Fruit fly (Drosophila melanogaster) whole organism, embryonic: ENCODE measurements around the gene QIL1.

Source experiments
- Awh ChIP-seq: fragments of 200-800 bp; sonication (Bioruptor generic); IDR thresholded peaks from 2 replicates; pipeline ENCODE4, ENCODE4 v1.3.6; 2022; ENCODE audit warnings: missing biosample characterization, missing genetic modification characterization
- Bdp1 ChIP-seq: fragments of 200-800 bp; sonication (Bioruptor generic); optimal IDR thresholded peaks from 3 replicates; lab custom pipeline; 2016; ENCODE audit warnings: missing biosample characterization, missing genetic modification characterization
- BtbVII ChIP-seq: fragments of 200-800 bp; sonication (Bioruptor generic); optimal IDR thresholded peaks from 3 replicates; lab custom pipeline; 2017; ENCODE audit warnings: missing biosample characterization, mild to moderate bottlenecking, missing genetic modification characterization
- CG10565 ChIP-seq: fragments of 200-800 bp; sonication (Bioruptor generic); optimal IDR thresholded peaks from 3 replicates; lab custom pipeline; 2016; ENCODE audit warnings: missing biosample characterization, mild to moderate bottlenecking, missing genetic modification characterization
- CG11398 ChIP-seq: fragments of 200-800 bp; sonication (Bioruptor generic); optimal IDR thresholded peaks from 2 replicates; lab custom pipeline; 2016; ENCODE audit warnings: missing biosample characterization, missing genetic modification characterization
- CG12155 ChIP-seq: fragments of 200-800 bp; sonication (Bioruptor generic); optimal IDR thresholded peaks from 3 replicates; lab custom pipeline; 2016; ENCODE audit warnings: missing biosample characterization, missing genetic modification characterization
- CG12299 ChIP-seq: fragments of 200-800 bp; sonication (Bioruptor generic); optimal IDR thresholded peaks from 2 replicates; lab custom pipeline; 2018; ENCODE audit warnings: missing biosample characterization, mild to moderate bottlenecking, missing genetic modification characterization
- CG12744 ChIP-seq: fragments of 200-800 bp; sonication (Bioruptor generic); optimal IDR thresholded peaks from 2 replicates; lab custom pipeline; 2016; ENCODE audit warnings: missing biosample characterization, missing genetic modification characterization
- CG15073 ChIP-seq: fragments of 200-800 bp; sonication (Bioruptor generic); optimal IDR thresholded peaks from 2 replicates; lab custom pipeline; 2016; ENCODE audit warnings: missing biosample characterization, missing genetic modification characterization
- CG1647 ChIP-seq: fragments of 200-800 bp; sonication (Bioruptor generic); optimal IDR thresholded peaks from 3 replicates; lab custom pipeline; 2016; ENCODE audit warnings: missing biosample characterization, missing genetic modification characterization
- CG17829 ChIP-seq: fragments of 200-800 bp; optimal IDR thresholded peaks from 2 replicates; lab custom pipeline; 2019; ENCODE audit warnings: missing biosample characterization, mild to moderate bottlenecking, missing genetic modification characterization, moderate library complexity
- CG18262 ChIP-seq: fragments of 200-800 bp; optimal IDR thresholded peaks from 3 replicates; lab custom pipeline; 2019; ENCODE audit warnings: missing biosample characterization, mild to moderate bottlenecking, missing genetic modification characterization, moderate library complexity
- CG3838 ChIP-seq: fragments of 200-800 bp; sonication (Bioruptor generic); optimal IDR thresholded peaks from 3 replicates; lab custom pipeline; 2016; ENCODE audit warnings: missing biosample characterization, missing genetic modification characterization
- CG4820 ChIP-seq: fragments of 200-800 bp; sonication (Bioruptor generic); optimal IDR thresholded peaks from 3 replicates; lab custom pipeline; 2016; ENCODE audit warnings: missing biosample characterization, missing genetic modification characterization
- CG6689 ChIP-seq: fragments of 200-800 bp; sonication (Bioruptor generic); IDR thresholded peaks from 2 replicates; pipeline ENCODE4 v1.3.6; 2022; ENCODE audit warnings: missing biosample characterization, missing genetic modification characterization
- CG6854 ChIP-seq: fragments of 200-800 bp; sonication (Bioruptor generic); optimal IDR thresholded peaks from 3 replicates; lab custom pipeline; 2017; ENCODE audit warnings: missing biosample characterization, mild to moderate bottlenecking, missing genetic modification characterization
- CG7839 ChIP-seq: fragments of 200-800 bp; sonication (Bioruptor generic); optimal IDR thresholded peaks from 3 replicates; lab custom pipeline; 2018; ENCODE audit warnings: missing biosample characterization, mild to moderate bottlenecking, missing genetic modification characterization, moderate library complexity
- CG9727 ChIP-seq: fragments of 200-800 bp; sonication (Bioruptor generic); optimal IDR thresholded peaks from 3 replicates; lab custom pipeline; 2017; ENCODE audit warnings: missing biosample characterization, mild to moderate bottlenecking, missing genetic modification characterization
- Camta ChIP-seq: fragments of 200-800 bp; sonication (Bioruptor generic); optimal IDR thresholded peaks from 2 replicates; lab custom pipeline; 2016; ENCODE audit warnings: missing biosample characterization, missing genetic modification characterization
- CrebB ChIP-seq: fragments of 200-800 bp; sonication (Bioruptor generic); optimal IDR thresholded peaks from 3 replicates; lab custom pipeline; 2018; ENCODE audit warnings: missing biosample characterization, mild to moderate bottlenecking, missing genetic modification characterization
- D19B ChIP-seq: fragments of 200-800 bp; sonication (Bioruptor generic); optimal IDR thresholded peaks from 2 replicates; lab custom pipeline; 2017; ENCODE audit warnings: missing biosample characterization, mild to moderate bottlenecking, missing genetic modification characterization
- HLH3B ChIP-seq: fragments of 200-800 bp; sonication (Bioruptor generic); IDR thresholded peaks from 2 replicates; pipeline ENCODE4 v1.3.6; 2022; ENCODE audit warnings: missing biosample characterization, missing genetic modification characterization
- Hr3 ChIP-seq: fragments of 200-800 bp; sonication (Bioruptor generic); optimal IDR thresholded peaks from 3 replicates; lab custom pipeline; 2016; ENCODE audit warnings: missing biosample characterization, missing genetic modification characterization
- Kr ChIP-seq: fragments of 200-800 bp; sonication (Bioruptor generic); optimal IDR thresholded peaks from 2 replicates; lab custom pipeline; 2017; ENCODE audit warnings: missing biosample characterization, mild to moderate bottlenecking, missing genetic modification characterization
- Oli ChIP-seq: fragments of 200-800 bp; sonication (Bioruptor generic); optimal IDR thresholded peaks from 2 replicates; lab custom pipeline; 2018; ENCODE audit warnings: missing biosample characterization, mild to moderate bottlenecking, missing genetic modification characterization, moderate library complexity
- Pdp1 ChIP-seq, 2 experiments: fragments of 200-800 bp; sonication (Bioruptor generic); optimal IDR thresholded peaks; 3 replicates each; lab custom pipeline; 2016; ENCODE audit warnings: missing biosample characterization in 2 of 2, missing genetic modification characterization in 2 of 2, mild to moderate bottlenecking in 1 of 2, moderate library complexity in 1 of 2
- amos ChIP-seq: fragments of 200-800 bp; sonication (Bioruptor generic); IDR thresholded peaks from 2 replicates; pipeline ENCODE4 v1.3.6; 2022; ENCODE audit warnings: missing biosample characterization, missing genetic modification characterization; ENCODE audit not compliant: partially characterized antibody
- bsh ChIP-seq, 2 experiments: fragments of 200-800 bp; sonication (Bioruptor generic); optimal IDR thresholded peaks; 2 replicates each; lab custom pipeline; 2017 to 2018; ENCODE audit warnings: mild to moderate bottlenecking in 2 of 2, missing biosample characterization in 2 of 2, missing genetic modification characterization in 2 of 2, moderate library complexity in 1 of 2
- chm ChIP-seq: fragments of 200-800 bp; sonication (Bioruptor generic); IDR thresholded peaks from 2 replicates; pipeline ENCODE4 v1.3.6; 2022; ENCODE audit warnings: missing biosample characterization, missing genetic modification characterization
- ci ChIP-seq: fragments of 200-800 bp; sonication (Bioruptor generic); IDR thresholded peaks from 3 replicates; pipeline ENCODE4 v1.3.6; 2022; ENCODE audit warnings: missing biosample characterization, missing genetic modification characterization
- croc ChIP-seq: fragments of 200-800 bp; sonication (Bioruptor generic); conservative IDR thresholded peaks from 3 replicates; pipeline ENCODE4 v1.3.6; 2022; ENCODE audit warnings: missing biosample characterization, missing genetic modification characterization
- dan ChIP-seq: fragments of 200-800 bp; sonication (Bioruptor generic); IDR thresholded peaks from 2 replicates; pipeline ENCODE4 v1.3.6; 2022; ENCODE audit warnings: missing biosample characterization, missing genetic modification characterization
- dmrt11E ChIP-seq: fragments of 200-800 bp; sonication (Bioruptor generic); optimal IDR thresholded peaks from 3 replicates; lab custom pipeline; 2018; ENCODE audit warnings: missing biosample characterization, mild to moderate bottlenecking, missing genetic modification characterization, moderate library complexity
- fru ChIP-seq: fragments of >200 bp; optimal IDR thresholded peaks from 2 replicates; lab custom pipeline; 2017
- hb ChIP-seq: fragments of 200-800 bp; sonication (Bioruptor generic); IDR thresholded peaks from 3 replicates; pipeline ENCODE4 v1.3.6; 2022; ENCODE audit warnings: missing biosample characterization, missing genetic modification characterization; ENCODE audit not compliant: partially characterized antibody
- lab ChIP-seq: fragments of 200-800 bp; sonication (Bioruptor generic); optimal IDR thresholded peaks from 3 replicates; lab custom pipeline; 2017; ENCODE audit warnings: missing biosample characterization, missing genetic modification characterization, mild to moderate bottlenecking, moderate library complexity, missing genetic modification reagents
- lov ChIP-seq, 2 experiments: fragments of 200-800 bp in 1 of 2; fragments of >200 bp in 1 of 2; sonication (Bioruptor generic) in 1 of 2; IDR thresholded peaks in 1 of 2; optimal IDR thresholded peaks in 1 of 2; 2 replicates in 1 of 2; 3 replicates in 1 of 2; pipeline versions ENCODE4 v1.3.6 to Lab custom; 2017 to 2022; ENCODE audit warnings: missing biosample characterization in 1 of 2, missing genetic modification characterization in 1 of 2
- mld ChIP-seq: fragments of 200-800 bp; sonication (Bioruptor generic); IDR thresholded peaks from 3 replicates; pipeline ENCODE4 v1.3.6; 2022; ENCODE audit warnings: missing biosample characterization, missing genetic modification characterization; ENCODE audit not compliant: partially characterized antibody
- onecut ChIP-seq: fragments of 200-800 bp; sonication (Bioruptor generic); IDR thresholded peaks from 2 replicates; pipeline ENCODE4 v1.3.6; 2022; ENCODE audit warnings: missing biosample characterization, missing genetic modification characterization
- org-1 ChIP-seq: fragments of 200-800 bp; sonication (Bioruptor generic); optimal IDR thresholded peaks from 2 replicates; lab custom pipeline; 2017; ENCODE audit warnings: missing biosample characterization, missing genetic modification characterization
- phol ChIP-seq: fragments of 200-800 bp; sonication (Bioruptor generic); optimal IDR thresholded peaks from 3 replicates; lab custom pipeline; 2018; ENCODE audit warnings: missing biosample characterization, mild to moderate bottlenecking, missing genetic modification characterization, moderate library complexity
- repo ChIP-seq: fragments of 200-800 bp; sonication (Bioruptor generic); optimal IDR thresholded peaks from 2 replicates; lab custom pipeline; 2016; ENCODE audit warnings: missing biosample characterization, missing genetic modification characterization
- salm ChIP-seq: fragments of 200-800 bp; sonication (Bioruptor generic); optimal IDR thresholded peaks from 2 replicates; lab custom pipeline; 2018; ENCODE audit warnings: missing biosample characterization, mild to moderate bottlenecking, missing genetic modification characterization
- seq ChIP-seq: fragments of 200-800 bp; sonication (Bioruptor generic); IDR thresholded peaks from 2 replicates; pipeline ENCODE4 v1.3.6; 2022; ENCODE audit warnings: missing biosample characterization, missing genetic modification characterization
- sqz ChIP-seq: fragments of 200-800 bp; sonication (Bioruptor generic); optimal IDR thresholded peaks from 3 replicates; lab custom pipeline; 2018; ENCODE audit warnings: missing biosample characterization, mild to moderate bottlenecking, missing genetic modification characterization
- ssp ChIP-seq: fragments of 200-800 bp; sonication (Bioruptor generic); IDR thresholded peaks from 2 replicates; pipeline ENCODE4 v1.3.6; 2022; ENCODE audit warnings: missing biosample characterization, missing genetic modification characterization
- stc ChIP-seq: fragments of 200-800 bp; sonication (Bioruptor generic); IDR thresholded peaks from 2 replicates; pipeline ENCODE4 v1.3.6; 2022; ENCODE audit warnings: missing biosample characterization, missing genetic modification characterization
- wdn ChIP-seq: fragments of 200-800 bp; sonication (Bioruptor generic); IDR thresholded peaks from 2 replicates; pipeline ENCODE4 v1.3.6; 2022; ENCODE audit warnings: missing biosample characterization, missing genetic modification characterization
- wor ChIP-seq: fragments of 200-800 bp; sonication (Bioruptor generic); IDR thresholded peaks from 2 replicates; pipeline ENCODE4 v1.3.6; 2022; ENCODE audit warnings: missing biosample characterization, missing genetic modification characterization

Gene QIL1

DNA sequence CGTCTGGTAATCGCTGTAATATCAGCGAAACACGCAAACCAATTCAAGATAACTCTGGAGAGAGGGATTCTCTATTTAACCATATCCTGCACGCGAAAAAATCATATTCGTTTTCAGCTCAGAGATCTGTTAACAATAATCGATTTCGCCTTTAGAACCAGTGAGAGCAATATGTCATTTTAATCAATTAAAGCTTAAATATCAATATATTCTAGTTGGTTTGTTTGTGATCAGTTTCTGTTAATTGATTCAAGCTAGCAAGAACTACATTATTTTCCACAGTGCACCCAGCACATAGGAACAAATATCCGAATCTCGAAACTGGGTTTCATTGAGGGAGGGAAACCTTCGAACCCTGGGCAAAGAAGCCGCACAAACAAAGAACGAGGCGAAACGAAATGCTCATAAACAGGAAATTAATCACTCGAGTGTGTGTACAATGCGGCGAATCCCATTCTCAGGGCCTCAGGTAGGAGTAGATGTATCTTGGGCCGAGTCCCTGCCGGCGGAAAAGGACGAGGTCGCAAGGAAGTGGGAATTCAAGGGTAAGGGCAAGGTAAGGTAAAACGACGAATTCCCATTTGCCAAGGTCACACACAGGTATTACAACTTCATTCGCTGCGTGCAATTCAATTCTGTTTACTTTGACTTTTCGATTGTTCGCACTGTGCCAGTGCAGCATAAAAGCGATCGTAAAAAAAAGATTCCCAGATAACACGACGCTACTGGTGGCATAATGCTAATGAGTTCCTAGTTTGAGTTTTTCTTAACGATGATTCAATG lies 49.6 kb upstream of the QIL1 start (continued):
- no peak for TF ChIP-seq hb (GFP tag; lab: Robert Waterston, UW)
- no peak for TF ChIP-seq Camta (GFP tag; lab: Kevin White, UChicago)
- TF ChIP-seq repo = no peak
- TF ChIP-seq mld (GFP tag; lab: Robert Waterston, UW) = no peak
- no peak for TF ChIP-seq ssp
- no peak for TF ChIP-seq wdn (GFP tag; lab: Robert Waterston, UW)
- no peak for TF ChIP-seq BtbVII (GFP tag; lab: Kevin White, UChicago)
- TF ChIP-seq Pdp1 (GFP tag; optimal IDR thresholded peaks at IDR 0.05; lab: Kevin White, UChicago) = peak; percentile 23 to 49
- TF ChIP-seq CG1647 (GFP tag; lab: Kevin White, UChicago) = no peak
- TF ChIP-seq CG15073 (GFP tag; lab: Kevin White, UChicago) = no peak
- no peak for TF ChIP-seq amos (GFP tag; lab: Robert Waterston, UW)
- no peak for TF ChIP-seq salm (tag; lab: Kevin White, UChicago)
- TF ChIP-seq stc (GFP tag; lab: Robert Waterston, UW) = no peak
- no peak for TF ChIP-seq sqz (GFP tag; lab: Kevin White, UChicago)
- TF ChIP-seq bsh (GFP tag; optimal IDR thresholded peaks at IDR 0.05; lab: Kevin White, UChicago) = peak in 1 of 2 experiments; percentile 37
- TF ChIP-seq phol (tag; lab: Kevin White, UChicago) = peak; percentile 66
- TF ChIP-seq CG3838 (GFP tag; lab: Kevin White, UChicago) = no peak
- no peak for TF ChIP-seq onecut (GFP tag; lab: Robert Waterston, UW)
- TF ChIP-seq CG6689 (GFP tag; lab: Robert Waterston, UW) = peak; percentile 49
- TF ChIP-seq CG12744 (GFP tag; lab: Kevin White, UChicago) = no peak
- no peak for TF ChIP-seq CrebB (tag; lab: Kevin White, UChicago)
- no peak for TF ChIP-seq lov (optimal IDR thresholded peaks at IDR 0.05; lab: Kevin White, UChicago)
- TF ChIP-seq lov (GFP tag; IDR thresholded peaks at IDR 0.05; lab: Robert Waterston, UW) = no peak; the same call in 2 of the 3 replicates
- no peak for TF ChIP-seq CG10565
- TF ChIP-seq seq (GFP tag; lab: Robert Waterston, UW) = no peak
- no peak for TF ChIP-seq ci (GFP tag; lab: Robert Waterston, UW)
- peak; percentile 24 for TF ChIP-seq CG11398 (GFP tag; lab: Kevin White, UChicago)
- peak; percentile 50 for TF ChIP-seq Kr (GFP tag; lab: Kevin White, UChicago)
- TF ChIP-seq dan (GFP tag; lab: Robert Waterston, UW) = no peak; the same call in 1 of the 2 replicates
- no peak for TF ChIP-seq wor (GFP tag; lab: Robert Waterston, UW)
- no peak for TF ChIP-seq HLH3B
- peak; percentile 9 for TF ChIP-seq Oli (tag; lab: Kevin White, UChicago)
- peak; percentile 36 for TF ChIP-seq Hr3 (GFP tag; lab: Kevin White, UChicago)
- TF ChIP-seq CG4820 (GFP tag; lab: Kevin White, UChicago) = peak; percentile 49
- no peak for TF ChIP-seq fru (lab: Kevin White, UChicago)
- no peak for TF ChIP-seq D19B (GFP tag; lab: Kevin White, UChicago)
- 0 out of 2 replicates have a peak, but pooled peaks have one; percentile 8 for TF ChIP-seq chm (GFP tag; lab: Robert Waterston, UW)
- no peak for TF ChIP-seq Bdp1
- TF ChIP-seq dmrt11E (tag; lab: Kevin White, UChicago) = peak; percentile 90
- TF ChIP-seq CG17829 (tag; lab: Kevin White, UChicago) = peak; percentile 77
- peak; percentile 36 for TF ChIP-seq org-1
- no peak for TF ChIP-seq croc
- TF ChIP-seq Awh (GFP tag; lab: Robert Waterston, UW) = no peak
- peak; percentile 88 for TF ChIP-seq CG9727 (GFP tag; lab: Kevin White, UChicago)
- TF ChIP-seq CG12299 (tag; lab: Kevin White, UChicago) = no peak
- peak; percentile 42 for TF ChIP-seq CG7839
- TF ChIP-seq CG18262 (tag; lab: Kevin White, UChicago) = peak; percentile 80
- no peak for TF ChIP-seq CG6854 (GFP tag; lab: Kevin White, UChicago)
- TF ChIP-seq lab (GFP tag; lab: Kevin White, UChicago) = no peak
- peak; percentile 43 for TF ChIP-seq CG12155
